Fruit fly (Drosophila melanogaster) whole organism, prepupa: ENCODE results near the gene aru.

Experiments used
- Blimp-1 ChIP-seq: fragments of 200-800 bp; sonication (Bioruptor generic); optimal IDR thresholded peaks from 3 replicates; lab custom pipeline; 2017; ENCODE audit warnings: missing biosample characterization, missing genetic modification characterization, mild to moderate bottlenecking, moderate library complexity, missing genetic modification reagents
- CG10631 ChIP-seq: fragments of 200-800 bp; sonication (Bioruptor generic); optimal IDR thresholded peaks from 2 replicates; lab custom pipeline; 2016; ENCODE audit warnings: missing biosample characterization, missing genetic modification characterization
- CG11294 ChIP-seq: fragments of 200-800 bp; sonication (Bioruptor generic); IDR thresholded peaks from 2 replicates; pipeline ENCODE4 v1.3.6; 2022; ENCODE audit warnings: missing biosample characterization, missing genetic modification characterization
- CG11762 ChIP-seq: fragments of 200-800 bp; sonication (Bioruptor generic); optimal IDR thresholded peaks from 3 replicates; lab custom pipeline; 2016; ENCODE audit warnings: missing biosample characterization, missing genetic modification characterization; ENCODE audit not compliant: insufficient read depth
- CG15336 ChIP-seq: fragments of 200-800 bp; sonication (Bioruptor generic); IDR thresholded peaks from 2 replicates; pipeline ENCODE4 v1.3.6; 2022; ENCODE audit warnings: missing biosample characterization, missing genetic modification characterization
- CG1621 ChIP-seq: fragments of 200-800 bp; sonication (Bioruptor generic); optimal IDR thresholded peaks from 3 replicates; lab custom pipeline; 2018; ENCODE audit warnings: missing biosample characterization, mild to moderate bottlenecking, missing genetic modification characterization
- CG16779 ChIP-seq: fragments of 200-800 bp; sonication (Bioruptor generic); optimal IDR thresholded peaks from 3 replicates; lab custom pipeline; 2017; ENCODE audit warnings: missing biosample characterization, mild to moderate bottlenecking, missing genetic modification characterization
- CG3032 ChIP-seq: fragments of 200-800 bp; optimal IDR thresholded peaks from 2 replicates; lab custom pipeline; 2019; ENCODE audit warnings: missing biosample characterization, mild to moderate bottlenecking, missing genetic modification characterization, moderate library complexity
- CG31627 ChIP-seq: fragments of 200-800 bp; sonication (Bioruptor generic); optimal IDR thresholded peaks from 3 replicates; lab custom pipeline; 2016; ENCODE audit warnings: missing biosample characterization, missing genetic modification characterization
- CG34406 ChIP-seq: fragments of 200-800 bp; sonication (Bioruptor generic); optimal IDR thresholded peaks from 3 replicates; lab custom pipeline; 2016; ENCODE audit warnings: missing biosample characterization, missing genetic modification characterization
- CG3919 ChIP-seq: fragments of 200-800 bp; sonication (Bioruptor generic); optimal IDR thresholded peaks from 3 replicates; lab custom pipeline; 2016; ENCODE audit warnings: missing biosample characterization, missing genetic modification characterization
- CG4318 ChIP-seq: fragments of 200-800 bp; sonication (Bioruptor generic); optimal IDR thresholded peaks from 3 replicates; lab custom pipeline; 2017; ENCODE audit warnings: missing biosample characterization, mild to moderate bottlenecking, missing genetic modification characterization
- CG6792 ChIP-seq: fragments of 200-800 bp; sonication (Bioruptor generic); optimal IDR thresholded peaks from 3 replicates; lab custom pipeline; 2016; ENCODE audit warnings: missing biosample characterization, missing genetic modification characterization
- CG6854 ChIP-seq: fragments of 200-800 bp; sonication (Bioruptor generic); optimal IDR thresholded peaks from 2 replicates; lab custom pipeline; 2017; ENCODE audit warnings: missing biosample characterization, mild to moderate bottlenecking, missing genetic modification characterization
- CG8319 ChIP-seq: fragments of 200-800 bp; sonication (Bioruptor generic); optimal IDR thresholded peaks from 3 replicates; lab custom pipeline; 2016; ENCODE audit warnings: missing biosample characterization, missing genetic modification characterization
- CG9139 ChIP-seq: fragments of 200-800 bp; sonication (Bioruptor generic); optimal IDR thresholded peaks from 3 replicates; lab custom pipeline; 2017; ENCODE audit warnings: missing biosample characterization, mild to moderate bottlenecking, missing genetic modification characterization
- Eip75B ChIP-seq: fragments of 200-800 bp; sonication (Bioruptor generic); optimal IDR thresholded peaks from 3 replicates; lab custom pipeline; 2016; ENCODE audit warnings: missing biosample characterization, missing genetic modification characterization
- Eip78C ChIP-seq: fragments of 200-800 bp; sonication (Bioruptor generic); peaks from one replicate; lab custom pipeline; 2016; ENCODE audit warnings: missing biosample characterization, missing genetic modification characterization
- Eip93F ChIP-seq: fragments of 200-800 bp; sonication (Bioruptor generic); optimal IDR thresholded peaks from 2 replicates; lab custom pipeline; 2016; ENCODE audit warnings: missing biosample characterization, mild to moderate bottlenecking, missing genetic modification characterization
- Ets21C ChIP-seq: fragments of 200-800 bp; sonication (Bioruptor generic); optimal IDR thresholded peaks from 3 replicates; lab custom pipeline; 2016; ENCODE audit warnings: missing biosample characterization, missing genetic modification characterization
- Ets96B ChIP-seq: fragments of 200-800 bp; optimal IDR thresholded peaks from 2 replicates; lab custom pipeline; 2019; ENCODE audit warnings: missing biosample characterization, mild to moderate bottlenecking, missing genetic modification characterization, moderate library complexity
- Gug ChIP-seq: fragments of 200-800 bp; sonication (Bioruptor generic); IDR thresholded peaks from 2 replicates; pipeline ENCODE4 v1.3.6; 2022; ENCODE audit warnings: missing biosample characterization, missing genetic modification characterization
- Hr38 ChIP-seq: sonication (Bioruptor generic); optimal IDR thresholded peaks from 2 replicates; lab custom pipeline; 2016; ENCODE audit warnings: missing biosample characterization, missing genetic modification characterization
- Hr39 ChIP-seq: fragments of 200-800 bp; sonication (Bioruptor generic); optimal IDR thresholded peaks from 2 replicates; lab custom pipeline; 2016; ENCODE audit warnings: missing biosample characterization, missing genetic modification characterization
- Hr4 ChIP-seq: fragments of 200-800 bp; sonication (Bioruptor generic); optimal IDR thresholded peaks from 3 replicates; lab custom pipeline; 2016; ENCODE audit warnings: missing biosample characterization, missing genetic modification characterization
- Lpt ChIP-seq: fragments of 200-800 bp; sonication (Bioruptor generic); optimal IDR thresholded peaks from 3 replicates; lab custom pipeline; 2016; ENCODE audit warnings: missing biosample characterization, missing genetic modification characterization
- Met ChIP-seq: fragments of 200-800 bp; sonication (Bioruptor generic); optimal IDR thresholded peaks from 3 replicates; lab custom pipeline; 2016; ENCODE audit warnings: missing biosample characterization, missing genetic modification characterization
- OdsH ChIP-seq: fragments of 200-800 bp; sonication (Bioruptor generic); optimal IDR thresholded peaks from 3 replicates; lab custom pipeline; 2016; ENCODE audit warnings: missing biosample characterization, missing genetic modification characterization
- Smox ChIP-seq: fragments of 200-800 bp; sonication (Bioruptor generic); optimal IDR thresholded peaks from 3 replicates; lab custom pipeline; 2016; ENCODE audit warnings: missing biosample characterization, missing genetic modification characterization
- Sox14 ChIP-seq: fragments of 200-800 bp; sonication (Bioruptor generic); optimal IDR thresholded peaks from 3 replicates; lab custom pipeline; 2016; ENCODE audit warnings: missing biosample characterization, missing genetic modification characterization
- Sox15 ChIP-seq: fragments of 200-800 bp; sonication (Bioruptor generic); optimal IDR thresholded peaks from 3 replicates; lab custom pipeline; 2016; ENCODE audit warnings: missing biosample characterization, missing genetic modification characterization
- achi ChIP-seq: fragments of 200-800 bp; sonication (Bioruptor generic); optimal IDR thresholded peaks from 3 replicates; lab custom pipeline; 2016; ENCODE audit warnings: missing biosample characterization, missing genetic modification characterization
- dac ChIP-seq: fragments of 200-800 bp; sonication (Bioruptor generic); optimal IDR thresholded peaks from 2 replicates; lab custom pipeline; 2017; ENCODE audit warnings: missing biosample characterization, mild to moderate bottlenecking, missing genetic modification characterization
- dsx ChIP-seq: fragments of 200-800 bp; optimal IDR thresholded peaks from 3 replicates; lab custom pipeline; 2019; ENCODE audit warnings: missing biosample characterization, mild to moderate bottlenecking, missing genetic modification characterization, moderate library complexity; ENCODE audit not compliant: poor library complexity, severe bottlenecking
- eg ChIP-seq: fragments of 200-800 bp; sonication (Bioruptor generic); IDR thresholded peaks from 3 replicates; pipeline ENCODE4 v1.3.6; 2022; ENCODE audit warnings: missing biosample characterization, missing genetic modification characterization
- fd59A ChIP-seq: fragments of 200-800 bp; sonication (Bioruptor generic); optimal IDR thresholded peaks from 2 replicates; lab custom pipeline; 2017; ENCODE audit warnings: missing biosample characterization, mild to moderate bottlenecking, missing genetic modification characterization, missing genetic modification reagents
- fd85E ChIP-seq: fragments of 200-800 bp; sonication (Bioruptor generic); optimal IDR thresholded peaks from 3 replicates; lab custom pipeline; 2016; ENCODE audit warnings: missing biosample characterization, missing genetic modification characterization
- fkh ChIP-seq: fragments of 200-800 bp; sonication (Bioruptor generic); optimal IDR thresholded peaks from 3 replicates; lab custom pipeline; 2017; ENCODE audit warnings: missing biosample characterization, mild to moderate bottlenecking, missing genetic modification characterization, moderate library complexity
- lz ChIP-seq: fragments of 200-800 bp; sonication (Bioruptor generic); optimal IDR thresholded peaks from 3 replicates; lab custom pipeline; 2016; ENCODE audit warnings: missing biosample characterization, missing genetic modification characterization
- net ChIP-seq: fragments of 200-800 bp; sonication (Bioruptor generic); optimal IDR thresholded peaks from 3 replicates; lab custom pipeline; 2016; ENCODE audit warnings: missing biosample characterization, missing genetic modification characterization
- pdm3 ChIP-seq: fragments of 200-800 bp; sonication (Bioruptor generic); optimal IDR thresholded peaks from 3 replicates; lab custom pipeline; 2016; ENCODE audit warnings: missing biosample characterization, missing genetic modification characterization
- salr ChIP-seq, 2 experiments: fragments of 200-800 bp; sonication (Bioruptor generic); optimal IDR thresholded peaks; 3 replicates each; lab custom pipeline; 2016 to 2018; ENCODE audit warnings: missing biosample characterization in 2 of 2, missing genetic modification characterization in 2 of 2, mild to moderate bottlenecking in 1 of 2
- spab ChIP-seq: fragments of 200-800 bp; sonication (Bioruptor generic); optimal IDR thresholded peaks from 2 replicates; lab custom pipeline; 2017; ENCODE audit warnings: missing biosample characterization, mild to moderate bottlenecking, missing genetic modification characterization, missing genetic modification reagents
- ss ChIP-seq, 2 experiments: fragments of 200-800 bp; sonication (Bioruptor generic); optimal IDR thresholded peaks; 2 replicates in 1 of 2; 3 replicates in 1 of 2; lab custom pipeline; 2017 to 2018; ENCODE audit warnings: mild to moderate bottlenecking in 2 of 2, missing biosample characterization in 2 of 2, missing genetic modification characterization in 2 of 2, moderate library complexity in 1 of 2
- svp ChIP-seq: fragments of 200-800 bp; sonication (Bioruptor generic); peaks from one replicate; lab custom pipeline; 2016; ENCODE audit warnings: missing biosample characterization, missing genetic modification characterization
- topi ChIP-seq: fragments of 200-800 bp; sonication (Bioruptor generic); optimal IDR thresholded peaks from 3 replicates; lab custom pipeline; 2016; ENCODE audit warnings: missing biosample characterization, missing genetic modification characterization
- vri ChIP-seq: fragments of 200-800 bp; sonication (Bioruptor generic); optimal IDR thresholded peaks from 3 replicates; lab custom pipeline; 2016; ENCODE audit warnings: missing biosample characterization, mild to moderate bottlenecking, missing genetic modification characterization

Gene aru

DNA sequence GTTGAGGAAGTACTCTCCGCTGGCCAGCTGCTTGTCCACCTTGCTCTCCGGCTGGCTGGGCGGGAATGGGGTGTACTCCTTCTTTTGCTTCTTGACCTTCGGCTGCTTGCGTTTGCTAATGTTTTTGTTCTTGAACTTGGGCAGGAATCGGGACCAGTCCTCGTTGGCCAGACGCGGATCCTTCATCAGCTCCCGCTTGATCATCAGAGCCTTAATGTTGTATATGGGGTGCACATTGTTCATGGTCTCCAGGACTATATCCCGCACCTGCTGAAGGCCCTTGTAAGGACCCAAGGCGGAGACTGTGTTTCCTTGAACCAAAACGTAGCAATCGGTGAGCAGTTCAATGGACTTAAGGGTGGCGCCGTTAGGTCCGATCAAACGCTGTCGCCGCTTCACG lies 807 bp upstream of the aru start:
- no peak for TF ChIP-seq CG6792
- TF ChIP-seq eg (GFP tag; lab: Robert Waterston, UW) = no peak
- no peak for TF ChIP-seq Ets96B (tag; lab: Kevin White, UChicago)
- TF ChIP-seq pdm3 (GFP tag; lab: Kevin White, UChicago) = no peak
- TF ChIP-seq svp (GFP tag; lab: Kevin White, UChicago) = no peak
- TF ChIP-seq vri (GFP tag; lab: Kevin White, UChicago) = no peak
- TF ChIP-seq, all 60 proteins: peak for 0

DNA sequence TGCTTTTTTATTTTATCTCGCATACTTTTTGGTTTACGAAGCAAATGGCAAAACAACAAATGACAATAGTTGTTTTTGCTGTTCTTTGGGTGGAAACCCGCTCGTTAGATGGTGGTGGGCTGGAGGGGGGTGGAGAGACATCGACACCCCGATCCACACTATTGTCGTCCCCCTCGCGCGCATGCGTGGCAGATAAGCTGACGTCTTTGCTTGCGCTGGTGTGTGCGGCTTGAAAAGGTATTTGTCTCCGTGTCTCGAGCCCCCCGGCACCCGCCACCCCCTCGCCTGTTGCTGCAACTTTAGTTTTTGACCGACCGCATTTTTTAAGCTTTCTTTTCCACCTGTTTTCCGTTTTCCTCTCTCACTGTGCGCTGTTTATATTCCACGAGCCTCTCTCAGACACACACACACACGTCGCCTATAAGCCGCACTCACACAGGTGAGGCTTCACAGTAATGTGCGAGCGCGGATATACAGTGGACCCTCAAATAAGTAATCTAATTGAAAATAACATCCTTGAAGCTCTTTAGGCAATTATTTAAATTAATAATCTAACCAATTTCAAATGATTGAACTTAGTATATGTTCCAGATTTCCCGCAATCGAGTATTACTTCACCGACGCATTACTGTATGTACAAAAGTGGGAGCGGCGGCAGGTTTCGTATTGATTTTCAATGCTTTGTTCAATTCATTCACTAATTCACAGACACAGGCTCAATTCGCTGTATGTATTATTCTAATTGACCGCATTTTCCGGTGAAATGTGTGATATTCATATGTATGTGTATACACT lies 1.0 kb downstream of the aru start:
- TF ChIP-seq pdm3 (GFP tag; lab: Kevin White, UChicago) (peak; percentile 95), spab (GFP tag; lab: Kevin White, UChicago) (peak; percentile 78), lz (GFP tag; lab: Kevin White, UChicago) (peak; percentile 96), Ets21C (GFP tag; lab: Kevin White, UChicago) (peak; percentile 94), CG6792 (peak; percentile 93), CG31627 (GFP tag; lab: Kevin White, UChicago) (peak; percentile 97), Sox15 (GFP tag; lab: Kevin White, UChicago) (peak; percentile 92), CG1621 (tag; lab: Kevin White, UChicago) (peak; percentile 84), vri (GFP tag; lab: Kevin White, UChicago) (peak; percentile 94), CG6854 (GFP tag; lab: Kevin White, UChicago) (peak; percentile 68), Sox14 (peak; percentile 96), eg (GFP tag; lab: Robert Waterston, UW) (peak; percentile 97), Eip75B (GFP tag; lab: Kevin White, UChicago) (peak; percentile 93), Eip78C (GFP tag; lab: Kevin White, UChicago) (peak; percentile 98), CG34406 (GFP tag; lab: Kevin White, UChicago) (peak; percentile 91), Gug (GFP tag; lab: Robert Waterston, UW) (peak; percentile 94), fd85E (peak; percentile 60), achi (peak; percentile 91), Lpt (GFP tag; lab: Kevin White, UChicago) (peak; percentile 79), Ets96B (tag; lab: Kevin White, UChicago) (peak; percentile 87), CG3919 (GFP tag; lab: Kevin White, UChicago) (peak; percentile 94), OdsH (peak; percentile 93), CG11762 (peak; percentile 89), dsx (peak; percentile 78), CG4318 (peak; percentile 92), net (GFP tag; lab: Kevin White, UChicago) (peak; percentile 89), ss (GFP tag; optimal IDR thresholded peaks at IDR 0.05; lab: Kevin White, UChicago) (peak; percentile 64 to 88), topi (GFP tag; lab: Kevin White, UChicago) (peak; percentile 96), Eip93F (GFP tag; lab: Kevin White, UChicago) (peak; percentile 91), CG8319 (peak; percentile 82), CG3032 (tag; lab: Kevin White, UChicago) (peak; percentile 88), Smox (GFP tag; lab: Kevin White, UChicago) (peak; percentile 95), Hr38 (GFP tag; lab: Kevin White, UChicago) (peak; percentile 80), Hr4 (GFP tag; lab: Kevin White, UChicago) (peak; percentile 96), dac (GFP tag; lab: Kevin White, UChicago) (peak; percentile 79), CG16779 (tag; lab: Kevin White, UChicago) (peak; percentile 80), CG9139 (GFP tag; lab: Kevin White, UChicago) (peak; percentile 65), CG15336 (peak; percentile 96), fkh (GFP tag; lab: Kevin White, UChicago) (peak; percentile 63), salr (GFP tag; optimal IDR thresholded peaks at IDR 0.05; lab: Kevin White, UChicago) (peak; percentile 85 to 87), fd59A (GFP tag; lab: Kevin White, UChicago) (peak; percentile 83), Blimp-1 (GFP tag; lab: Kevin White, UChicago) (peak; percentile 74), Hr39 (GFP tag; lab: Kevin White, UChicago) (peak; percentile 97), Met (peak; percentile 95), CG11294 (GFP tag; lab: Robert Waterston, UW) (peak; percentile 94), svp (GFP tag; lab: Kevin White, UChicago) (peak; percentile 98), CG10631 (GFP tag; lab: Kevin White, UChicago) (peak; percentile 93)
